Worm (Caenorhabditis elegans) whole organism, L1 larva: Measurements from ENCODE around the gene T23F4.2.

Experiments
- dpl-1 ChIP-seq, 3 experiments: fragments of 150-350 bp in 2 of 3; sonication (generic microtip) in 1 of 3; optimal IDR thresholded peaks; 2 replicates each; lab custom pipeline; 2014 to 2017; ENCODE audit warnings: missing biosample characterization in 3 of 3, missing genetic modification characterization in 3 of 3, missing genetic modification reagents in 3 of 3
- lin-39 ChIP-seq: fragments of 150-350 bp; optimal IDR thresholded peaks from 2 replicates; lab custom pipeline; 2014; ENCODE audit warnings: missing biosample characterization, missing genetic modification reagents, missing genetic modification characterization
- nhr-12 ChIP-seq: sonication (generic microtip); optimal IDR thresholded peaks from 2 replicates; lab custom pipeline; 2017; ENCODE audit warnings: missing biosample characterization, missing genetic modification characterization
- skn-1 ChIP-seq: fragments of 150-350 bp; optimal IDR thresholded peaks from 2 replicates; lab custom pipeline; 2014; ENCODE audit warnings: missing biosample characterization, missing genetic modification characterization
- sup-37 ChIP-seq: fragments of 200-800 bp; sonication (Bioruptor generic); optimal IDR thresholded peaks from 2 replicates; lab custom pipeline; 2018; ENCODE audit warnings: mild to moderate bottlenecking, missing genetic modification characterization, missing compliant biosample characterization

DNA sequence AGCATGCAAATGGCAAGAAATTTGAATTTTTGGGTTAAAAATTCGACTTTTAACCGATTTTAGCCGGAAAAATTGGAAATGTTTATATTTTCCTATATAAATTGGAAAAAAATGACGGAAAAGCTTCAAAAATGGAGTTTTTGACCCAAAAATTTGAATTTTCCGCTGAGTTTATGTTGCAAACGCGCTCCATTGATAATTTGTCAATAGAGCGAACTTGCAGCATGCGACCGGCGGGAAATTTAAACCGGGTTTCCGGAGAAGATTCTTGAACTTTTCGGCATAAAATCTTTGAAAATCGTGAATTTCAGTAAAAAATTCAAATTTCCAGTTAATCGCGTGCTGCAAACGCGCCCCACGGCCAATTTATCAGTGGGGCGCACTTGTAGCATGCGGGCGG, 32.0 kb upstream of the T23F4.2 start:
- TF ChIP-seq sup-37 (no peak), lin-39 (tag; lab: Kevin White, UChicago) (no peak), skn-1 (tag; lab: Kevin White, UChicago) (no peak), nhr-12 (no peak), dpl-1 (GFP tag; optimal IDR thresholded peaks at IDR 0.05; lab: Kevin White, UChicago) (no peak)
